Fruit fly (Drosophila melanogaster): ENCODE results near the gene U2af38.

U2af38 gene

DNA sequence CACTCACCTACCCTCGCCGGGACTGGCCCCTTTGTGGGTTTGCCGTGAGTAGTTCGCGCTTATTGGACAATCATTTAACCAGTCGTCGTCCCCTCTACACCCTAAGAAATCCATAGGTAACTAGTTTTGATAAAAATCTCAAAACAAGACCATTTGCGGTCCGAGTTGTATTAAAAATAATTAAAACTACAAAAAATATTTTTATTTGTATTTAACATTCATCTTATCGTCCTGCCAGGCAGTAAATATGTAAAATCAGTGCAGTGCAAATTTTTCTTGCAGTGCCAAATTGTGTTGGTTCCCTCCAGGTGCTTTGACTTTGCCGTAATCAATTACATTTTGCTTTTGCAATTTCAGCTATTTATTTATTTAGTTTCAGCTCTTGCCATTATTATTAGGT, 50.7 kb downstream of the U2af38 start (continued):
- TF ChIP-seq crp (GFP tag; optimal IDR thresholded peaks at IDR 0.05) (no peak), CG18599 (GFP tag; optimal IDR thresholded peaks at IDR 0.05) (peak; percentile 67), CG7556 (GFP tag; optimal IDR thresholded peaks at IDR 0.05) (peak; percentile 40), MESR4 (GFP tag; optimal IDR thresholded peaks at IDR 0.05) (no peak), CG11695 (GFP tag; IDR thresholded peaks at IDR 0.05) (peak; percentile 35; the same call in 1 of the 3 replicates), CG2120 (GFP tag; optimal IDR thresholded peaks at IDR 0.05) (peak; percentile 66), CG6689 (GFP tag; IDR thresholded peaks at IDR 0.05) (peak; percentile 36; the same call in 1 of the 2 replicates), CG3281 (GFP tag; optimal IDR thresholded peaks at IDR 0.05) (no peak), CG9817 (tag; optimal IDR thresholded peaks at IDR 0.05) (peak; percentile 24), ind (GFP tag; optimal IDR thresholded peaks at IDR 0.05) (peak; percentile 31), Dbx (GFP tag; IDR thresholded peaks at IDR 0.05) (0 out of 3 replicates have a peak, but pooled peaks have one; percentile 13), CG6272 (GFP tag; IDR thresholded peaks at IDR 0.05) (0 out of 2 replicates have a peak, but pooled peaks have one; percentile 21), CG4730 (GFP tag; IDR thresholded peaks at IDR 0.05) (peak; percentile 44; the same call in 1 of the 2 replicates), zf30C (GFP tag; optimal IDR thresholded peaks at IDR 0.05) (no peak), salm (tag; optimal IDR thresholded peaks at IDR 0.05) (no peak), CG17802 (tag; optimal IDR thresholded peaks at IDR 0.05) (no peak), Hmr (GFP tag; optimal IDR thresholded peaks at IDR 0.05) (peak; percentile 40), CG12769 (tag; optimal IDR thresholded peaks at IDR 0.05) (no peak), CG13123 (GFP tag; optimal IDR thresholded peaks at IDR 0.05) (no peak), CG8388 (GFP tag; optimal IDR thresholded peaks at IDR 0.05) (no peak), CG9727 (GFP tag; optimal IDR thresholded peaks at IDR 0.05) (peak; percentile 23), CG30403 (GFP tag; optimal IDR thresholded peaks at IDR 0.05) (peak; percentile 35), danr (GFP tag; IDR thresholded peaks at IDR 0.05) (0 out of 2 replicates have a peak, but pooled peaks have one; percentile 7), row (GFP tag; IDR thresholded peaks at IDR 0.05) (peak; percentile 61), CG10654 (GFP tag; optimal IDR thresholded peaks at IDR 0.05) (peak; percentile 6), Oli (tag; optimal IDR thresholded peaks at IDR 0.05) (peak; percentile 16), CG13775 (GFP tag; optimal IDR thresholded peaks at IDR 0.05) (peak; percentile 9), CG10321 (GFP tag; IDR thresholded peaks at IDR 0.05) (no peak), CG13296 (GFP tag; optimal IDR thresholded peaks at IDR 0.05) (peak; percentile 3), CG6175 (GFP tag; IDR thresholded peaks at IDR 0.05) (no peak), lilli (GFP tag; optimal IDR thresholded peaks at IDR 0.05) (peak; percentile 34), CG9876 (GFP tag; optimal IDR thresholded peaks at IDR 0.05) (no peak), ap (GFP tag; IDR thresholded peaks at IDR 0.05) (peak; percentile 35; the same call in 1 of the 2 replicates), Atf6 (GFP tag; IDR thresholded peaks at IDR 0.05) (peak; percentile 34), CG3163 (GFP tag; optimal IDR thresholded peaks at IDR 0.05) (no peak), esg (GFP tag; conservative IDR thresholded peaks at IDR 0.05) (peak; percentile 20; the same call in 1 of the 2 replicates), pb (GFP tag; optimal IDR thresholded peaks at IDR 0.05) (no peak), al (GFP tag; IDR thresholded peaks at IDR 0.05) (peak; percentile 34; the same call in 1 of the 2 replicates), CG17359 (tag; optimal IDR thresholded peaks at IDR 0.05) (no peak), Xbp1 (GFP tag; optimal IDR thresholded peaks at IDR 0.05) (peak; percentile 9), Drgx (GFP tag; IDR thresholded peaks at IDR 0.05) (peak; percentile 83), CG17385 (GFP tag; optimal IDR thresholded peaks at IDR 0.05) (peak; percentile 24), klu (GFP tag; IDR thresholded peaks at IDR 0.05) (0 out of 2 replicates have a peak, but pooled peaks have one; percentile 16), emc (GFP tag; optimal IDR thresholded peaks at IDR 0.05) (no peak), CG15514 (GFP tag; optimal IDR thresholded peaks at IDR 0.05) (peak; percentile 29), nmo (GFP tag; optimal IDR thresholded peaks at IDR 0.05) (no peak), E2f1 (GFP tag; IDR thresholded peaks at IDR 0.05) (0 out of 2 replicates have a peak, but pooled peaks have one; percentile 6), CG32532 (GFP tag; IDR thresholded peaks at IDR 0.05) (peak; percentile 65), CG5245 (GFP tag; optimal IDR thresholded peaks at IDR 0.05) (no peak), C15 (GFP tag; IDR thresholded peaks at IDR 0.05) (no peak), CG17186 (GFP tag; optimal IDR thresholded peaks at IDR 0.05) (no peak)
